Worm (Caenorhabditis elegans) whole organism, L4 larva: ENCODE data around the gene srh-171.

Experiments
- nhr-10 ChIP-seq: fragments of 150-350 bp; optimal IDR thresholded peaks from 2 replicates; lab custom pipeline; 2014; ENCODE audit warnings: missing biosample characterization, missing genetic modification characterization
- unc-62 ChIP-seq, 3 experiments: fragments of 150-350 bp in 1 of 3; sonication (generic microtip); optimal IDR thresholded peaks in 2 of 3; peaks in 1 of 3; 1 replicate in 1 of 3; 2 replicates in 2 of 3; lab custom pipeline; 2014 to 2017; ENCODE audit warnings: missing biosample characterization in 3 of 3, missing genetic modification characterization in 3 of 3, missing genetic modification reagents in 3 of 3, missing genotype in 1 of 3

Gene srh-171

ce11 chrV:20021347-20021746 lies 55.8 kb downstream of the srh-171 start:
- TF ChIP-seq nhr-10 (tag; lab: Kevin White, UChicago) (no peak), unc-62 (GFP tag; optimal IDR thresholded peaks at IDR 0.05 in 1 of 2; lab: Kevin White, UChicago) (peak in 1 of 2 experiments; percentile 91), unc-62 (tag; optimal IDR thresholded peaks at IDR 0.05; lab: Kevin White, UChicago) (no peak)
